Worm (Caenorhabditis elegans) whole organism, late embryonic: ENCODE data around the gene F54E4.3.

Experiments
- C38D4.7 ChIP-seq: fragments of 200-800 bp; sonication (Bioruptor generic); optimal IDR thresholded peaks from 2 replicates; lab custom pipeline; 2018; ENCODE audit warnings: mild to moderate bottlenecking, missing genetic modification characterization, moderate library complexity, missing compliant biosample characterization
- ahr-1 ChIP-seq: sonication (generic microtip); optimal IDR thresholded peaks from 2 replicates; lab custom pipeline; 2016; ENCODE audit warnings: missing genetic modification characterization, missing compliant biosample characterization
- ets-4 ChIP-seq: sonication (generic microtip); optimal IDR thresholded peaks from 2 replicates; lab custom pipeline; 2016; ENCODE audit warnings: missing genetic modification characterization, missing compliant biosample characterization

DNA sequence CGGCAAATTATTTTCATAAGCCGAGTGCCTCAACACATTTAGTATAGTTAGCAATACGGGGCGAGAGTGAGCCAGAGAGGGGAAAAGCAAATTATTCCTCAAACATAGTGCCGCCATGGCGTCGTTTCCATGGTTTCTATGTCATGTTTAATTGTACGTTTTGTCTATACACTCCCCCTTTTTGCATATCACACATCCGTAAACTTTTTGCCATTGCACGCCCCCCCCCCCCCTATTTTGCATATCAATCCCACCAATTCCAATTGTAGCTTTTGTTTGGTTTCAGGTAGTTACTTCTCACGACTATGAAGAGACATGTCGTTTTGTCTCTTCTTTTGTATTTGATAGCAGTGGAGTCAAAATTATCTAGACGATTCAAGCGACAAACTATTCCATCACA lies 27.8 kb upstream of the F54E4.3 start, which contains the start of gene C26G2.2:
- TF ChIP-seq C38D4.7 (GFP tag; lab: Kevin White, UChicago), result no peak
- TF ChIP-seq ahr-1 (tag; lab: Kevin White, UChicago), result no peak
- no peak for TF ChIP-seq ets-4
